Worm (Caenorhabditis elegans) whole organism, L2 larva: ENCODE results near the gene Y40A1A.3.

Source experiments
- lin-39 ChIP-seq: fragments of 150-350 bp; optimal IDR thresholded peaks from 2 replicates; lab custom pipeline; 2014; ENCODE audit warnings: missing biosample characterization, missing genetic modification reagents, missing genetic modification characterization
- mdl-1 ChIP-seq, 2 experiments: fragments of 150-350 bp in 1 of 2; sonication (generic microtip) in 1 of 2; optimal IDR thresholded peaks; 2 replicates each; lab custom pipeline; 2017; ENCODE audit warnings: missing biosample characterization in 2 of 2, missing genetic modification characterization in 2 of 2

ce11 chrX:1964828-1965227 is 33.0 kb downstream of the Y40A1A.3 start:
- TF ChIP-seq lin-39 (tag; lab: Kevin White, UChicago) (no peak), mdl-1 (tag; optimal IDR thresholded peaks at IDR 0.05; lab: Kevin White, UChicago) (no peak)
